Fruit fly (Drosophila melanogaster) whole organism, embryonic: ENCODE measurements around the gene Trm7-34.

Source experiments
- CG17802 ChIP-seq: fragments of 200-800 bp; sonication (Bioruptor generic); optimal IDR thresholded peaks from 2 replicates; lab custom pipeline; 2018; ENCODE audit warnings: missing biosample characterization, mild to moderate bottlenecking, missing genetic modification characterization, moderate library complexity
- CG2199 ChIP-seq: fragments of 200-800 bp; sonication (Bioruptor generic); IDR thresholded peaks from 3 replicates; pipeline ENCODE4 v1.3.6; 2022; ENCODE audit warnings: missing biosample characterization, missing genetic modification characterization
- MBD-R2 ChIP-seq: fragments of 200-800 bp; sonication (Bioruptor generic); IDR thresholded peaks from 2 replicates; pipeline ENCODE4 v1.3.6; 2022; ENCODE audit warnings: missing biosample characterization, missing genetic modification characterization
- az2 ChIP-seq: fragments of 200-800 bp; sonication (Bioruptor generic); optimal IDR thresholded peaks from 3 replicates; lab custom pipeline; 2016; ENCODE audit warnings: missing biosample characterization, missing genetic modification characterization
- bbx ChIP-seq: fragments of 200-800 bp; sonication (Bioruptor generic); IDR thresholded peaks from 2 replicates; pipeline ENCODE4 v1.3.6; 2022; ENCODE audit warnings: missing biosample characterization, missing genetic modification characterization; ENCODE audit not compliant: partially characterized antibody
- hbn ChIP-seq: fragments of 200-800 bp; sonication (Bioruptor generic); IDR thresholded peaks from 2 replicates; pipeline ENCODE4 v1.3.6; 2022; ENCODE audit warnings: missing biosample characterization, missing genetic modification characterization; ENCODE audit not compliant: partially characterized antibody
- repo ChIP-seq: fragments of 200-800 bp; sonication (Bioruptor generic); optimal IDR thresholded peaks from 2 replicates; lab custom pipeline; 2016; ENCODE audit warnings: missing biosample characterization, missing genetic modification characterization
- zfh2 ChIP-seq: fragments of 200-800 bp; sonication (Bioruptor generic); optimal IDR thresholded peaks from 2 replicates; lab custom pipeline; 2016; ENCODE audit warnings: missing biosample characterization, missing genetic modification characterization

DNA sequence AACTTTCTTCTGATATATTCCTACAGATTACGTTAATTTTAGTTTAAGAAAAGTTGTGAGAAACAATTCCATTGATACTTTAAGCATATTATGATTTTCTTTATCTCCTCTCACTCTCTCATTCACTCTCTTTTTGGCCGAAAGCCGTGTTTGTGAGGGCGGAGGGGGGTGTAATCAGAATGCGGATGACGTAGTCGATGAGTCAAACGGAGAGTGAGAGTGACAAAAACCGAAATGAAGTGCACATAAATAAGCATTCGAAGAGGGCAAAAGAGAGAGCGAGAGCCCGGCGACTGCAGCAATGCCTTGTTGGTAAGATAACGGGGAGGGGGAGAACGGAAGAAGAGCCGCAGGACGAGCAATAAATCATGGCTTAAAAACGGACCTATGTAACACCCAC is 39.4 kb downstream of the Trm7-34 start:
- TF ChIP-seq MBD-R2: no peak
- no peak for TF ChIP-seq repo
- no peak for TF ChIP-seq bbx (GFP tag; lab: Robert Waterston, UW)
- no peak for TF ChIP-seq az2
- TF ChIP-seq CG2199 (GFP tag; lab: Robert Waterston, UW): no peak
- no peak for TF ChIP-seq zfh2 (GFP tag; lab: Kevin White, UChicago)
- TF ChIP-seq hbn (GFP tag; lab: Robert Waterston, UW): no peak
- no peak for TF ChIP-seq CG17802 (tag; lab: Kevin White, UChicago)
